Worm (Caenorhabditis elegans): ENCODE results near the gene fbxa-72.

DNA sequence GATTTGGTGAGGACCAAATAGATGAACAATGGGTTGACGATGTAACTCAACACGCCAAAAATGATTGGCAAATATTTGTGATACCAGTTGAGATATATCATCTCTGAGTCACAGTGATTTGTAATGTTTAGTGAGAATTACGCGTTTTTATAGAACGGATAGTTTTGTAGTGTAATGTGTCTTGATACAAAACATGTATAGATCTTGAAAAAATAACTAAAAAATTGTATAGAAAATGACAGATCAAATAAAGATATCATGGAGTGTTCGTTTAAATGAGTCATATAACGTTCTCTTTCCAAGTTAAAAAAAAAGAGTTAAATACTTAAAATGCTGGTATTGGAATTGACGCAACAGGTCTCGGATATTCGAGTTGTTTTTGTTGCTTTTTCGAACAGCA, 22.2 kb downstream of the fbxa-72 start, which contains the start of gene srj-6:
- TF ChIP-seq unc-39 (tag; optimal IDR thresholded peaks at IDR 0.05) = no peak
- TF ChIP-seq ama-1 (optimal IDR thresholded peaks at IDR 0.05) = no peak
- TF ChIP-seq nhr-237 (tag; optimal IDR thresholded peaks at IDR 0.05) = no peak
